Worm (Caenorhabditis elegans) whole organism, midembryonic: ENCODE results near the gene sra-28.

ENCODE experiments used
- T22C8.4 ChIP-seq: fragments of 200-800 bp; sonication (Bioruptor generic); IDR thresholded peaks from 2 replicates; pipeline ENCODE4 v1.3.6; 2022; ENCODE audit warnings: missing genetic modification characterization, missing compliant biosample characterization
- flt-1 ChIP-seq: fragments of 200-800 bp; sonication (Bioruptor generic); IDR thresholded peaks from 2 replicates; pipeline ENCODE4 v1.3.6; 2022; ENCODE audit warnings: missing genetic modification characterization, missing compliant biosample characterization
- ref-1 ChIP-seq: fragments of 200-800 bp; sonication (Bioruptor generic); conservative IDR thresholded peaks from 2 replicates; pipeline ENCODE4 v1.3.6; 2022; ENCODE audit warnings: missing genetic modification reagents, missing genetic modification characterization, missing compliant biosample characterization
- ztf-29 ChIP-seq: fragments of 200-800 bp; sonication (Bioruptor generic); IDR thresholded peaks from 2 replicates; pipeline ENCODE4 v1.3.6; 2022; ENCODE audit warnings: missing genetic modification reagents, missing genetic modification characterization, missing compliant biosample characterization

DNA sequence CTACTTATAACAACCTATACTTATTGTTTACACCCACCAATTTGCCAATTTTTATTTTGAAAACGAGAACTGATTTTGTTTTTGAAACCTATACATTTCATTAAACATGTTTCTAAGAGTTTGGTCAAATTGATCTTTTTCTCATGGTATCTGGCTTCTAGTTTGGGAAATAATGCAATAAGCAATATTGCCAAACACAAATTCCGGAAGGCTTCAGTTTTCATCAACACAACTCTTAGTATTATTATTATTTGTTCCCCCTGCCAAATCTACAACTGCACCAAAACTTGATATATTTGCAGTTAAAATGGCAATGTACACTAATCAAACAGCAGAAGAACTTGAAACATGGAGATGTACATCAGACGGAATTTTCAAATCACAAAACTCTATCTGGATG, 4.9 kb downstream of the sra-28 start, which contains the start of gene sra-27:
- TF ChIP-seq ztf-29 (GFP tag; lab: Robert Waterston, UW), result no peak
- no peak for TF ChIP-seq flt-1 (GFP tag; lab: Robert Waterston, UW)
- TF ChIP-seq ref-1, result no peak
- TF ChIP-seq T22C8.4 (GFP tag; lab: Robert Waterston, UW), result no peak
